Fruit fly (Drosophila melanogaster) Kc167 (cell line): ENCODE data around the gene CG42750.

Source experiments
- Myc ChIP-seq: fragments of >200 bp; optimal IDR thresholded peaks from 2 replicates; lab custom pipeline; 2017; ENCODE audit warnings: missing external identifiers
- ttk ChIP-seq: sonication (Bioruptor generic); optimal IDR thresholded peaks from 2 replicates; lab custom pipeline; 2017; ENCODE audit warnings: missing external identifiers

DNA sequence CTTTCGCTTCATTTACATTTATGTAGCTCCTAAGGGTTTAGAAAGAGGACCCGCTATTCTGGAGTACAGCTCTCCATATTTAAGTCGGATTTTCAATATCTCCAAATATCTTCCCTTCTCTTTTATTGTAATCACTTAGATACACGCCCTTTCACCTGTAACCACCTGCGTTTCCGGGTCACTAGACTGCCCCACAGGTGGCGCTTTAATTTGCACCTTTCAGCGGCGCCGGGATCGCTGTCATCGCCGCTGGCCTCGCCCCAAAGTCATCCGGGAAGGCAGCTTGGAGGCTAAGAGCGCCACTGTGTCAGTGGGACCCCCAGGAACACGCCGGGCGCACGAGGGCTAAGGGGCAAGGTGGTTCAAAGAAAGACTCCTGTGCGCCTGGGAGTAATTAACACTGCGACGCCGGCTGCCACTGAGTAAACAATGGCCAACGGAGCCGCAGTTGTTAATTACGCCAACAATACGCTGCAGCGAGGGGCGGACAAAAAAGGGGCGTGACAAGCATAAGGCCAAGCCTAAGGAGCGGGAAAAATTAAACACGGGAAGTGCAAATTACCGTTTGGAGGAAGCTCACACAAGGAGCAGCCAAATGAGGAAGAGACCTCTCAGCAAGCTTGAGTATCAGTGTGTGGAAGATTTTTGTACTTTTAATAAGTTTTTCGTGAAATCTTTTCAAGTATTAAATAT is 8.7 kb upstream of the CG42750 start:
- TF ChIP-seq Myc (lab: Kevin White, UChicago): no peak
- no peak for TF ChIP-seq ttk
